Worm (Caenorhabditis elegans) whole organism, young adult: ENCODE results near the gene fipr-9.

Experiments
- C17E4.6 ChIP-seq: fragments of 200-800 bp; sonication (Bioruptor generic); IDR thresholded peaks from 2 replicates; pipeline ENCODE4 v1.3.6; 2022; ENCODE audit warnings: missing genetic modification reagents, missing genetic modification characterization, missing compliant biosample characterization
- F10E7.11 ChIP-seq: sonication (generic microtip); optimal IDR thresholded peaks from 2 replicates; lab custom pipeline; 2017; ENCODE audit warnings: mild to moderate bottlenecking, missing genetic modification characterization, moderate library complexity, missing compliant biosample characterization
- ama-1 ChIP-seq, 3 experiments: fragments of 150-350 bp in 1 of 3; sonication (generic microtip) in 2 of 3; optimal IDR thresholded peaks; 2 replicates each; lab custom pipeline; 2014 to 2018; ENCODE audit warnings: missing biosample characterization in 2 of 3, missing genetic modification characterization in 2 of 3, missing genetic modification reagents in 2 of 3
- aptf-2 ChIP-seq: fragments of 200-800 bp; sonication (Bioruptor generic); conservative IDR thresholded peaks from 2 replicates; pipeline ENCODE4 v1.3.6; 2022; ENCODE audit warnings: missing genetic modification reagents, missing genetic modification characterization, missing compliant biosample characterization
- athp-1 ChIP-seq: sonication (generic microtip); optimal IDR thresholded peaks from 2 replicates; lab custom pipeline; 2017; ENCODE audit warnings: mild to moderate bottlenecking, missing genetic modification characterization, missing compliant biosample characterization
- dpl-1 ChIP-seq: fragments of 150-350 bp; optimal IDR thresholded peaks from 2 replicates; lab custom pipeline; 2014; ENCODE audit warnings: missing biosample characterization, missing genetic modification reagents, missing genetic modification characterization
- ekl-4 ChIP-seq: fragments of 200-800 bp; sonication (Bioruptor generic); IDR thresholded peaks from 2 replicates; pipeline ENCODE4 v1.3.6; 2022; ENCODE audit warnings: missing genetic modification reagents, missing genetic modification characterization, missing compliant biosample characterization
- fkh-3 ChIP-seq: sonication (generic microtip); optimal IDR thresholded peaks from 2 replicates; lab custom pipeline; 2016; ENCODE audit warnings: mild to moderate bottlenecking, missing genetic modification characterization, missing compliant biosample characterization
- madf-6 ChIP-seq: fragments of 200-800 bp; sonication (Bioruptor generic); IDR thresholded peaks from 2 replicates; pipeline ENCODE4 v1.3.6; 2022; ENCODE audit warnings: missing genetic modification reagents, missing genetic modification characterization, missing compliant biosample characterization
- nhr-80 ChIP-seq: sonication (generic microtip); optimal IDR thresholded peaks from 2 replicates; lab custom pipeline; 2016; ENCODE audit warnings: missing genetic modification characterization, missing compliant biosample characterization
- pha-4 ChIP-seq: fragments of 150-350 bp; sonication (generic microtip); optimal IDR thresholded peaks from 2 replicates; lab custom pipeline; 2014; ENCODE audit warnings: missing biosample characterization, missing genetic modification reagents, missing genetic modification characterization
- xnd-1 ChIP-seq: sonication (generic microtip); optimal IDR thresholded peaks from 2 replicates; lab custom pipeline; 2016; ENCODE audit warnings: missing genotype, missing genetic modification reagents, missing genetic modification characterization, missing compliant biosample characterization
- ztf-22 ChIP-seq: fragments of 200-800 bp; sonication (Bioruptor generic); optimal IDR thresholded peaks from 2 replicates; lab custom pipeline; 2018; ENCODE audit warnings: mild to moderate bottlenecking, missing genetic modification characterization, moderate library complexity, missing compliant biosample characterization
- ztf-26 ChIP-seq: sonication (generic microtip); optimal IDR thresholded peaks from 2 replicates; lab custom pipeline; 2017; ENCODE audit warnings: missing genetic modification characterization, missing compliant biosample characterization

ce11 chrV:10185719-10186118 lies 35.7 kb upstream of the fipr-9 start, which contains the start of gene ZK856.18:
- no peak for TF ChIP-seq C17E4.6 (GFP tag; lab: Robert Waterston, UW)
- no peak for TF ChIP-seq fkh-3 (tag; lab: Kevin White, UChicago)
- no peak for TF ChIP-seq madf-6 (GFP tag; lab: Robert Waterston, UW)
- TF ChIP-seq athp-1 = no peak
- TF ChIP-seq dpl-1 (GFP tag; lab: Kevin White, UChicago) = no peak
- TF ChIP-seq ekl-4 (GFP tag; lab: Robert Waterston, UW) = no peak
- TF ChIP-seq ztf-26 (tag; lab: Kevin White, UChicago) = no peak
- no peak for TF ChIP-seq nhr-80
- TF ChIP-seq F10E7.11 (tag; lab: Kevin White, UChicago) = no peak
- TF ChIP-seq pha-4 (tag; lab: Kevin White, UChicago) = no peak
- no peak for TF ChIP-seq xnd-1 (tag; lab: Kevin White, UChicago)
- TF ChIP-seq aptf-2 (GFP tag; lab: Robert Waterston, UW) = no peak
- TF ChIP-seq ztf-22 (GFP tag; lab: Kevin White, UChicago) = no peak
- TF ChIP-seq ama-1 (optimal IDR thresholded peaks at IDR 0.05; lab: Kevin White, UChicago) = no peak
- no peak for TF ChIP-seq ama-1 (GFP tag; optimal IDR thresholded peaks at IDR 0.05; lab: Kevin White, UChicago)
